Worm (Caenorhabditis elegans) whole organism, L3 larva: ENCODE data around the gene npp-26.

ENCODE experiments used
- ZK546.5 ChIP-seq: sonication (generic microtip); optimal IDR thresholded peaks from 2 replicates; lab custom pipeline; 2017; ENCODE audit warnings: missing biosample characterization, missing genetic modification characterization
- daf-12 ChIP-seq: fragments of 150-350 bp; optimal IDR thresholded peaks from 2 replicates; lab custom pipeline; 2014; ENCODE audit warnings: missing biosample characterization, missing genetic modification reagents, missing genetic modification characterization
- egl-27 ChIP-seq: sonication (generic microtip); optimal IDR thresholded peaks from 4 replicates; lab custom pipeline; 2017; ENCODE audit warnings: missing biosample characterization, missing genetic modification reagents, missing genetic modification characterization
- elt-1 ChIP-seq: fragments of 150-350 bp; optimal IDR thresholded peaks from 2 replicates; lab custom pipeline; 2014; ENCODE audit warnings: missing biosample characterization, missing genetic modification characterization
- elt-2 ChIP-seq: sonication (generic microtip); optimal IDR thresholded peaks from 2 replicates; lab custom pipeline; 2016; ENCODE audit warnings: missing genetic modification reagents, mild to moderate bottlenecking, missing genetic modification characterization, missing compliant biosample characterization
- eor-1 ChIP-seq, 2 experiments: fragments of 150-350 bp; optimal IDR thresholded peaks; 2 replicates each; lab custom pipeline; 2014 to 2018; ENCODE audit warnings: missing biosample characterization in 2 of 2, missing genetic modification characterization in 2 of 2
- jun-1 ChIP-seq: fragments of 150-350 bp; optimal IDR thresholded peaks from 2 replicates; lab custom pipeline; 2014; ENCODE audit warnings: missing biosample characterization, missing genetic modification reagents, missing genetic modification characterization
- nhr-77 ChIP-seq: fragments of 150-350 bp; optimal IDR thresholded peaks from 2 replicates; lab custom pipeline; 2014; ENCODE audit warnings: missing biosample characterization, missing genetic modification characterization
- sea-2 ChIP-seq: fragments of 150-350 bp; sonication (generic microtip); optimal IDR thresholded peaks from 4 replicates; lab custom pipeline; 2014; ENCODE audit warnings: missing biosample characterization, missing genetic modification reagents, missing genetic modification characterization
- ztf-11 ChIP-seq: fragments of 150-350 bp; optimal IDR thresholded peaks from 2 replicates; lab custom pipeline; 2014; ENCODE audit warnings: missing biosample characterization, missing genetic modification characterization

ce11 chrIV:4809397-4809796, 44.9 kb downstream of the npp-26 start, which contains the start of gene ubxn-6:
- TF ChIP-seq egl-27 (tag; lab: Kevin White, UChicago), result no peak
- TF ChIP-seq eor-1 (tag; optimal IDR thresholded peaks at IDR 0.05; lab: Kevin White, UChicago), result no peak
- no peak for TF ChIP-seq daf-12 (tag; lab: Kevin White, UChicago)
- TF ChIP-seq elt-2 (tag; lab: Kevin White, UChicago), result no peak
- no peak for TF ChIP-seq elt-1 (tag; lab: Kevin White, UChicago)
- TF ChIP-seq sea-2 (GFP tag; lab: Kevin White, UChicago), result no peak
- no peak for TF ChIP-seq ZK546.5 (tag; lab: Kevin White, UChicago)
- TF ChIP-seq jun-1 (tag; lab: Kevin White, UChicago), result no peak
- TF ChIP-seq ztf-11 (tag; lab: Kevin White, UChicago), result no peak
- TF ChIP-seq nhr-77 (tag; lab: Kevin White, UChicago), result no peak
